Fruit fly (Drosophila melanogaster) whole organism, embryonic: ENCODE measurements around the gene Obp99c.

ENCODE experiments used
- Awh ChIP-seq: fragments of 200-800 bp; sonication (Bioruptor generic); IDR thresholded peaks from 2 replicates; pipeline ENCODE4, ENCODE4 v1.3.6; 2022; ENCODE audit warnings: missing biosample characterization, missing genetic modification characterization
- CG11398 ChIP-seq: fragments of 200-800 bp; sonication (Bioruptor generic); optimal IDR thresholded peaks from 2 replicates; lab custom pipeline; 2016; ENCODE audit warnings: missing biosample characterization, missing genetic modification characterization
- CG11504 ChIP-seq: fragments of 200-800 bp; sonication (Bioruptor generic); optimal IDR thresholded peaks from 3 replicates; lab custom pipeline; 2019; ENCODE audit warnings: missing biosample characterization, mild to moderate bottlenecking, missing genetic modification characterization, moderate library complexity
- CG11696 ChIP-seq: fragments of 200-800 bp; sonication (Bioruptor generic); IDR thresholded peaks from 2 replicates; pipeline ENCODE4 v1.3.6; 2022; ENCODE audit warnings: missing biosample characterization, missing genetic modification characterization
- CG12071 ChIP-seq: fragments of 200-800 bp; sonication (Bioruptor generic); optimal IDR thresholded peaks from 3 replicates; lab custom pipeline; 2018; ENCODE audit warnings: missing biosample characterization, mild to moderate bottlenecking, missing genetic modification characterization
- CG13624 ChIP-seq: fragments of 200-800 bp; sonication (Bioruptor generic); optimal IDR thresholded peaks from 2 replicates; lab custom pipeline; 2016; ENCODE audit warnings: missing biosample characterization, missing genetic modification characterization
- CG1603 ChIP-seq: fragments of 200-800 bp; sonication (Bioruptor generic); optimal IDR thresholded peaks from 2 replicates; lab custom pipeline; 2019; ENCODE audit warnings: missing biosample characterization, mild to moderate bottlenecking, missing genetic modification characterization, moderate library complexity
- CG2116 ChIP-seq: fragments of 200-800 bp; sonication (Bioruptor generic); optimal IDR thresholded peaks from 3 replicates; lab custom pipeline; 2018; ENCODE audit warnings: missing biosample characterization, mild to moderate bottlenecking, missing genetic modification characterization
- CG3163 ChIP-seq: fragments of 200-800 bp; sonication (Bioruptor generic); optimal IDR thresholded peaks from 3 replicates; lab custom pipeline; 2016; ENCODE audit warnings: missing biosample characterization, missing genetic modification characterization
- CG32767 ChIP-seq: fragments of 200-800 bp; sonication (Bioruptor generic); IDR thresholded peaks from 2 replicates; pipeline ENCODE4 v1.3.6; 2022; ENCODE audit warnings: missing biosample characterization, missing genetic modification characterization
- CG34376 ChIP-seq: fragments of 200-800 bp; sonication (Bioruptor generic); optimal IDR thresholded peaks from 2 replicates; lab custom pipeline; 2018; ENCODE audit warnings: missing biosample characterization, mild to moderate bottlenecking, missing genetic modification characterization
- CG34422 ChIP-seq: fragments of 200-800 bp; sonication (Bioruptor generic); IDR thresholded peaks from 3 replicates; pipeline ENCODE4 v1.3.6; 2022; ENCODE audit warnings: missing biosample characterization, missing genetic modification characterization
- CG3726 ChIP-seq: fragments of 200-800 bp; sonication (Bioruptor generic); IDR thresholded peaks from 3 replicates; pipeline ENCODE4, ENCODE4 v1.3.6; 2022; ENCODE audit warnings: missing biosample characterization, missing genetic modification characterization
- CG4424 ChIP-seq: fragments of 200-800 bp; sonication (Bioruptor generic); optimal IDR thresholded peaks from 3 replicates; lab custom pipeline; 2016; ENCODE audit warnings: missing biosample characterization, missing genetic modification characterization
- CG5245 ChIP-seq: fragments of 200-800 bp; sonication (Bioruptor generic); optimal IDR thresholded peaks from 3 replicates; lab custom pipeline; 2016; ENCODE audit warnings: missing biosample characterization, missing genetic modification characterization
- CG7372 ChIP-seq: fragments of 200-800 bp; sonication (Bioruptor generic); IDR thresholded peaks from 2 replicates; pipeline ENCODE4 v1.3.6; 2022; ENCODE audit warnings: missing biosample characterization, missing genetic modification characterization
- CG7556 ChIP-seq: fragments of 200-800 bp; sonication (Bioruptor generic); optimal IDR thresholded peaks from 2 replicates; lab custom pipeline; 2017; ENCODE audit warnings: missing biosample characterization, mild to moderate bottlenecking, missing genetic modification characterization
- CG7987 ChIP-seq: fragments of 200-800 bp; sonication (Bioruptor generic); optimal IDR thresholded peaks from 2 replicates; lab custom pipeline; 2018; ENCODE audit warnings: missing biosample characterization, mild to moderate bottlenecking, missing genetic modification characterization, moderate library complexity
- CkIIα-i1 ChIP-seq: fragments of 200-800 bp; sonication (Bioruptor generic); IDR thresholded peaks from 2 replicates; pipeline ENCODE4 v1.3.6; 2022; ENCODE audit warnings: missing biosample characterization, missing genetic modification characterization
- CoRest ChIP-seq: fragments of 200-800 bp; sonication (Bioruptor generic); optimal IDR thresholded peaks from 3 replicates; lab custom pipeline; 2018; ENCODE audit warnings: missing biosample characterization, mild to moderate bottlenecking, missing genetic modification characterization, moderate library complexity
- Eip74EF ChIP-seq, 2 experiments: fragments of 200-800 bp in 1 of 2; fragments of >200 bp in 1 of 2; sonication (Bioruptor generic) in 1 of 2; optimal IDR thresholded peaks; 2 replicates each; lab custom pipeline; 2017 to 2019; ENCODE audit warnings: missing biosample characterization in 2 of 2, missing genetic modification characterization in 2 of 2, mild to moderate bottlenecking in 1 of 2, moderate library complexity in 1 of 2
- Ets65A ChIP-seq: fragments of 200-800 bp; sonication (Bioruptor generic); peaks from one replicate; lab custom pipeline; 2016; ENCODE audit warnings: missing biosample characterization, missing genetic modification characterization
- HHEX ChIP-seq: fragments of 200-800 bp; sonication (Bioruptor generic); optimal IDR thresholded peaks from 3 replicates; lab custom pipeline; 2017; ENCODE audit warnings: missing biosample characterization, mild to moderate bottlenecking, missing genetic modification characterization, missing genetic modification reagents
- Hand ChIP-seq: fragments of 200-800 bp; sonication (Bioruptor generic); optimal IDR thresholded peaks from 2 replicates; lab custom pipeline; 2017; ENCODE audit warnings: mild to moderate bottlenecking, missing biosample characterization, missing genetic modification reagents, missing genetic modification characterization
- HmgZ ChIP-seq: fragments of 200-800 bp; sonication (Bioruptor generic); optimal IDR thresholded peaks from 2 replicates; lab custom pipeline; 2018; ENCODE audit warnings: missing biosample characterization, mild to moderate bottlenecking, missing genetic modification characterization
- Mad ChIP-seq: fragments of 200-800 bp; sonication (Bioruptor generic); optimal IDR thresholded peaks from 2 replicates; lab custom pipeline; 2016; ENCODE audit warnings: missing biosample characterization, missing genetic modification characterization
- Myb ChIP-seq: fragments of 200-800 bp; sonication (Bioruptor generic); optimal IDR thresholded peaks from 2 replicates; lab custom pipeline; 2016; ENCODE audit warnings: missing biosample characterization, missing genetic modification characterization
- Nf-YB ChIP-seq: fragments of 200-800 bp; sonication (Bioruptor generic); optimal IDR thresholded peaks from 3 replicates; lab custom pipeline; 2019; ENCODE audit warnings: missing biosample characterization, mild to moderate bottlenecking, missing genetic modification characterization, moderate library complexity
- Ptx1 ChIP-seq: fragments of 200-800 bp; sonication (Bioruptor generic); IDR thresholded peaks from 2 replicates; pipeline ENCODE4 v1.3.6; 2022; ENCODE audit warnings: missing biosample characterization, missing genetic modification characterization
- Sox100B ChIP-seq: fragments of 200-800 bp; sonication (Bioruptor generic); optimal IDR thresholded peaks from 3 replicates; lab custom pipeline; 2018; ENCODE audit warnings: missing biosample characterization, mild to moderate bottlenecking, missing genetic modification characterization
- ab ChIP-seq: fragments of 200-800 bp; sonication (Bioruptor generic); optimal IDR thresholded peaks from 2 replicates; lab custom pipeline; 2016; ENCODE audit warnings: missing biosample characterization, missing genetic modification characterization
- abd-A ChIP-seq: fragments of 200-800 bp; sonication (Bioruptor generic); optimal IDR thresholded peaks from 3 replicates; lab custom pipeline; 2019; ENCODE audit warnings: missing biosample characterization, mild to moderate bottlenecking, missing genetic modification characterization, moderate library complexity
- bab2 ChIP-seq: fragments of 200-800 bp; sonication (Bioruptor generic); optimal IDR thresholded peaks from 2 replicates; lab custom pipeline; 2016; ENCODE audit warnings: missing biosample characterization, missing genetic modification characterization
- btn ChIP-seq: fragments of 200-800 bp; sonication (Bioruptor generic); optimal IDR thresholded peaks from 2 replicates; lab custom pipeline; 2016; ENCODE audit warnings: missing biosample characterization, missing genetic modification characterization
- chm ChIP-seq: fragments of 200-800 bp; sonication (Bioruptor generic); IDR thresholded peaks from 2 replicates; pipeline ENCODE4 v1.3.6; 2022; ENCODE audit warnings: missing biosample characterization, missing genetic modification characterization
- crol ChIP-seq: fragments of 200-800 bp; sonication (Bioruptor generic); IDR thresholded peaks from 2 replicates; pipeline ENCODE4 v1.3.6; 2022; ENCODE audit warnings: missing biosample characterization, missing genetic modification characterization
- dm ChIP-seq: fragments of 200-800 bp; sonication (Bioruptor generic); optimal IDR thresholded peaks from 3 replicates; lab custom pipeline; 2016; ENCODE audit warnings: missing biosample characterization, missing genetic modification characterization
- gro ChIP-seq: fragments of 200-800 bp; sonication (Bioruptor generic); optimal IDR thresholded peaks from 2 replicates; lab custom pipeline; 2016; ENCODE audit warnings: missing biosample characterization, missing genetic modification characterization
- jumu ChIP-seq: fragments of 200-800 bp; sonication (Bioruptor generic); optimal IDR thresholded peaks from 3 replicates; lab custom pipeline; 2016; ENCODE audit warnings: missing biosample characterization, missing genetic modification characterization
- ken ChIP-seq: fragments of 200-800 bp; sonication (Bioruptor generic); IDR thresholded peaks from 3 replicates; pipeline ENCODE4 v1.3.6; 2022; ENCODE audit warnings: missing biosample characterization, missing genetic modification characterization
- lov ChIP-seq, 2 experiments: fragments of 200-800 bp in 1 of 2; fragments of >200 bp in 1 of 2; sonication (Bioruptor generic) in 1 of 2; IDR thresholded peaks in 1 of 2; optimal IDR thresholded peaks in 1 of 2; 2 replicates in 1 of 2; 3 replicates in 1 of 2; pipeline versions ENCODE4 v1.3.6 to Lab custom; 2017 to 2022; ENCODE audit warnings: missing biosample characterization in 1 of 2, missing genetic modification characterization in 1 of 2
- luna ChIP-seq: fragments of 200-800 bp; sonication (Bioruptor generic); optimal IDR thresholded peaks from 2 replicates; lab custom pipeline; 2016; ENCODE audit warnings: missing biosample characterization, missing genetic modification characterization
- odd ChIP-seq: fragments of 200-800 bp; sonication (Bioruptor generic); optimal IDR thresholded peaks from 2 replicates; lab custom pipeline; 2017; ENCODE audit warnings: missing biosample characterization, mild to moderate bottlenecking, missing genetic modification characterization
- prd ChIP-seq, 3 experiments: fragments of >200 bp in 2 of 3; fragments of 200-800 bp in 1 of 3; sonication (Bioruptor generic) in 1 of 3; optimal IDR thresholded peaks in 2 of 3; IDR thresholded peaks in 1 of 3; 2 replicates in 2 of 3; 3 replicates in 1 of 3; pipeline versions ENCODE4 v1.3.6 to Lab custom; 2017 to 2022; ENCODE audit warnings: missing biosample characterization in 1 of 3, missing genetic modification characterization in 1 of 3
- pros ChIP-seq: fragments of 200-800 bp; sonication (Bioruptor generic); optimal IDR thresholded peaks from 3 replicates; lab custom pipeline; 2019; ENCODE audit warnings: missing biosample characterization, mild to moderate bottlenecking, missing genetic modification characterization, moderate library complexity
- sens-2 ChIP-seq: fragments of 200-800 bp; sonication (Bioruptor generic); IDR thresholded peaks from 2 replicates; pipeline ENCODE4 v1.3.6; 2022; ENCODE audit warnings: missing biosample characterization, missing genetic modification characterization
- sqz ChIP-seq: fragments of 200-800 bp; sonication (Bioruptor generic); optimal IDR thresholded peaks from 3 replicates; lab custom pipeline; 2018; ENCODE audit warnings: missing biosample characterization, mild to moderate bottlenecking, missing genetic modification characterization
- sr ChIP-seq: fragments of 200-800 bp; sonication (Bioruptor generic); IDR thresholded peaks from 3 replicates; pipeline ENCODE4 v1.3.6; 2022; ENCODE audit warnings: missing biosample characterization, missing genetic modification characterization
- toy ChIP-seq: fragments of 200-800 bp; sonication (Bioruptor generic); IDR thresholded peaks from 2 replicates; pipeline ENCODE4 v1.3.6; 2022; ENCODE audit warnings: missing biosample characterization, missing genetic modification characterization
- ttk ChIP-seq: fragments of 200-800 bp; sonication (Bioruptor generic); IDR thresholded peaks from 2 replicates; pipeline ENCODE4 v2.1.2; 2022; ENCODE audit warnings: missing biosample characterization, missing genetic modification characterization

The Obp99c gene

dm6 chr3R:29699220-29699619, 10.1 kb upstream of the Obp99c start (continued):
- TF ChIP-seq CG11398 (GFP tag; lab: Kevin White, UChicago) (no peak), CG12071 (GFP tag; lab: Kevin White, UChicago) (no peak), luna (no peak), lov (optimal IDR thresholded peaks at IDR 0.05; lab: Kevin White, UChicago) (no peak), lov (GFP tag; IDR thresholded peaks at IDR 0.05; lab: Robert Waterston, UW) (no peak), HHEX (GFP tag; lab: Kevin White, UChicago) (no peak), CoRest (tag; lab: Kevin White, UChicago) (no peak), ken (GFP tag; lab: Robert Waterston, UW) (peak; percentile 69; the same call in 1 of the 3 replicates), CG7556 (GFP tag; lab: Kevin White, UChicago) (peak; percentile 32), CG2116 (no peak), CG7987 (GFP tag; lab: Kevin White, UChicago) (no peak), Sox100B (no peak), Myb (GFP tag; lab: Kevin White, UChicago) (no peak), dm (GFP tag; lab: Kevin White, UChicago) (no peak), HmgZ (no peak), gro (GFP tag; lab: Kevin White, UChicago) (no peak), CG13624 (GFP tag; lab: Kevin White, UChicago) (no peak), ab (GFP tag; lab: Kevin White, UChicago) (no peak), bab2 (GFP tag; lab: Kevin White, UChicago) (peak; percentile 37), sqz (no peak), CG1603 (tag; lab: Kevin White, UChicago) (peak; percentile 74), pros (GFP tag; lab: Kevin White, UChicago) (no peak), abd-A (no peak), toy (GFP tag; lab: Robert Waterston, UW) (no peak), Mad (no peak), CG11696 (0 out of 2 replicates have a peak, but pooled peaks have one; percentile 36), CG3726 (GFP tag; lab: Robert Waterston, UW) (0 out of 3 replicates have a peak, but pooled peaks have one; percentile 49), CG34422 (peak; percentile 7; the same call in 1 of the 3 replicates), prd (optimal IDR thresholded peaks at IDR 0.05; lab: Kevin White, UChicago) (no peak), prd (GFP tag; IDR thresholded peaks at IDR 0.05; lab: Robert Waterston, UW) (peak; percentile 63), odd (GFP tag; lab: Kevin White, UChicago) (no peak), sr (0 out of 3 replicates have a peak, but pooled peaks have one; percentile 28), Awh (GFP tag; lab: Robert Waterston, UW) (peak; percentile 65; the same call in 1 of the 2 replicates), sens-2 (peak; percentile 62; the same call in 1 of the 2 replicates), chm (GFP tag; lab: Robert Waterston, UW) (0 out of 2 replicates have a peak, but pooled peaks have one; percentile 29), CkIIα-i1 (GFP tag; lab: Robert Waterston, UW) (no peak), ttk (GFP tag; lab: Robert Waterston, UW) (peak; percentile 66; the same call in 1 of the 2 replicates), Ets65A (GFP tag; lab: Kevin White, UChicago) (no peak), Nf-YB (no peak), Ptx1 (GFP tag; lab: Robert Waterston, UW) (peak; percentile 72), btn (no peak), CG7372 (no peak), CG3163 (GFP tag; lab: Kevin White, UChicago) (no peak), CG34376 (GFP tag; lab: Kevin White, UChicago) (no peak), crol (no peak), CG32767 (GFP tag; lab: Robert Waterston, UW) (no peak), jumu (GFP tag; lab: Kevin White, UChicago) (peak; percentile 46), Eip74EF (GFP tag; optimal IDR thresholded peaks at IDR 0.05; lab: Kevin White, UChicago) (peak in 1 of 2 experiments; percentile 13), CG4424 (peak; percentile 45), Hand (GFP tag; lab: Kevin White, UChicago) (no peak), CG5245 (GFP tag; lab: Kevin White, UChicago) (no peak), CG11504 (tag; lab: Kevin White, UChicago) (peak; percentile 40)
